Fruit fly (Drosophila melanogaster) whole organism, embryonic: ENCODE results near the gene SP555.

Source experiments
- CG10147 ChIP-seq: fragments of 200-800 bp; sonication (Bioruptor generic); optimal IDR thresholded peaks from 2 replicates; lab custom pipeline; 2019; ENCODE audit warnings: missing biosample characterization, mild to moderate bottlenecking, missing genetic modification characterization, moderate library complexity
- CG1024 ChIP-seq: fragments of 200-800 bp; sonication (Bioruptor generic); IDR thresholded peaks from 2 replicates; pipeline ENCODE4 v1.3.6; 2022; ENCODE audit warnings: missing biosample characterization, missing genetic modification characterization
- CG10267 ChIP-seq: fragments of 200-800 bp; sonication (Bioruptor generic); optimal IDR thresholded peaks from 2 replicates; lab custom pipeline; 2018; ENCODE audit warnings: missing biosample characterization, mild to moderate bottlenecking, missing genetic modification characterization, moderate library complexity
- CG11093 ChIP-seq: fragments of 200-800 bp; sonication (Bioruptor generic); IDR thresholded peaks from 3 replicates; pipeline ENCODE4 v1.3.6; 2022; ENCODE audit warnings: missing biosample characterization, missing genetic modification characterization
- CG14667 ChIP-seq: fragments of 200-800 bp; sonication (Bioruptor generic); IDR thresholded peaks from 2 replicates; pipeline ENCODE4 v1.3.6; 2022; ENCODE audit warnings: missing biosample characterization, missing genetic modification characterization
- CG15269 ChIP-seq: fragments of 200-800 bp; sonication (Bioruptor generic); optimal IDR thresholded peaks from 2 replicates; lab custom pipeline; 2018; ENCODE audit warnings: missing biosample characterization, mild to moderate bottlenecking, missing genetic modification characterization, moderate library complexity
- CG1529 ChIP-seq: fragments of 200-800 bp; sonication (Bioruptor generic); optimal IDR thresholded peaks from 3 replicates; lab custom pipeline; 2018; ENCODE audit warnings: missing biosample characterization, missing genetic modification characterization
- CG15479 ChIP-seq: fragments of 200-800 bp; sonication (Bioruptor generic); optimal IDR thresholded peaks from 3 replicates; lab custom pipeline; 2019; ENCODE audit warnings: missing biosample characterization, mild to moderate bottlenecking, missing genetic modification characterization, moderate library complexity
- CG15601 ChIP-seq: fragments of 200-800 bp; sonication (Bioruptor generic); optimal IDR thresholded peaks from 3 replicates; lab custom pipeline; 2019; ENCODE audit warnings: missing biosample characterization, mild to moderate bottlenecking, missing genetic modification characterization, moderate library complexity
- CG17361 ChIP-seq: fragments of 200-800 bp; sonication (Bioruptor generic); IDR thresholded peaks from 3 replicates; pipeline ENCODE4 v1.3.6; 2022; ENCODE audit warnings: missing biosample characterization, missing genetic modification characterization
- CG1832 ChIP-seq: fragments of 200-800 bp; sonication (Bioruptor generic); optimal IDR thresholded peaks from 2 replicates; lab custom pipeline; 2017; ENCODE audit warnings: missing biosample characterization, mild to moderate bottlenecking, missing genetic modification characterization, inconsistent platforms
- CG2712 ChIP-seq: fragments of 200-800 bp; optimal IDR thresholded peaks from 3 replicates; lab custom pipeline; 2019; ENCODE audit warnings: missing biosample characterization, mild to moderate bottlenecking, missing genetic modification characterization, moderate library complexity
- CG34422 ChIP-seq: fragments of 200-800 bp; sonication (Bioruptor generic); IDR thresholded peaks from 3 replicates; pipeline ENCODE4 v1.3.6; 2022; ENCODE audit warnings: missing biosample characterization, missing genetic modification characterization
- CG43689 ChIP-seq: fragments of 200-800 bp; sonication (Bioruptor generic); IDR thresholded peaks from 2 replicates; pipeline ENCODE4 v1.3.6; 2022; ENCODE audit warnings: missing biosample characterization, missing genetic modification characterization
- CG4730 ChIP-seq: fragments of 200-800 bp; sonication (Bioruptor generic); IDR thresholded peaks from 2 replicates; pipeline ENCODE4 v1.3.6; 2022; ENCODE audit warnings: missing biosample characterization, missing genetic modification characterization
- CG7556 ChIP-seq: fragments of 200-800 bp; sonication (Bioruptor generic); optimal IDR thresholded peaks from 2 replicates; lab custom pipeline; 2017; ENCODE audit warnings: missing biosample characterization, mild to moderate bottlenecking, missing genetic modification characterization
- CG7839 ChIP-seq: fragments of 200-800 bp; sonication (Bioruptor generic); optimal IDR thresholded peaks from 3 replicates; lab custom pipeline; 2018; ENCODE audit warnings: missing biosample characterization, mild to moderate bottlenecking, missing genetic modification characterization, moderate library complexity
- CG8290 ChIP-seq, 3 experiments: fragments of 200-800 bp; sonication (Bioruptor generic); optimal IDR thresholded peaks; 2 replicates each; lab custom pipeline; 2016 to 2019; ENCODE audit warnings: missing biosample characterization in 3 of 3, missing genetic modification characterization in 3 of 3, mild to moderate bottlenecking in 2 of 3, moderate library complexity in 1 of 3
- CoRest ChIP-seq: fragments of 200-800 bp; sonication (Bioruptor generic); optimal IDR thresholded peaks from 3 replicates; lab custom pipeline; 2018; ENCODE audit warnings: missing biosample characterization, mild to moderate bottlenecking, missing genetic modification characterization, moderate library complexity
- CrebB ChIP-seq: fragments of 200-800 bp; sonication (Bioruptor generic); optimal IDR thresholded peaks from 3 replicates; lab custom pipeline; 2018; ENCODE audit warnings: missing biosample characterization, mild to moderate bottlenecking, missing genetic modification characterization
- Dad ChIP-seq: fragments of 200-800 bp; sonication (Bioruptor generic); optimal IDR thresholded peaks from 3 replicates; lab custom pipeline; 2016; ENCODE audit warnings: missing biosample characterization, missing genetic modification characterization
- Dip2 ChIP-seq: fragments of 200-800 bp; sonication (Bioruptor generic); IDR thresholded peaks from 2 replicates; pipeline ENCODE4 v1.3.6; 2022; ENCODE audit warnings: missing biosample characterization, missing genetic modification characterization
- Elba2 ChIP-seq: fragments of 200-800 bp; sonication (Bioruptor generic); optimal IDR thresholded peaks from 3 replicates; lab custom pipeline; 2016; ENCODE audit warnings: missing biosample characterization, missing genetic modification characterization
- Gug ChIP-seq: fragments of 200-800 bp; sonication (Bioruptor generic); IDR thresholded peaks from 4 replicates; pipeline ENCODE4 v1.3.6; 2022; ENCODE audit warnings: missing biosample characterization, missing genetic modification characterization
- HHEX ChIP-seq: fragments of 200-800 bp; sonication (Bioruptor generic); optimal IDR thresholded peaks from 3 replicates; lab custom pipeline; 2017; ENCODE audit warnings: missing biosample characterization, mild to moderate bottlenecking, missing genetic modification characterization, missing genetic modification reagents
- Lim3 ChIP-seq: fragments of 200-800 bp; sonication (Bioruptor generic); IDR thresholded peaks from 2 replicates; pipeline ENCODE4 v1.3.6; 2022; ENCODE audit warnings: missing biosample characterization, missing genetic modification characterization
- Med ChIP-seq: fragments of 200-800 bp; sonication (Bioruptor generic); peaks from one replicate; lab custom pipeline; 2016; ENCODE audit warnings: missing biosample characterization, missing genetic modification characterization, mild to moderate bottlenecking, inconsistent platforms, moderate library complexity
- NC2α ChIP-seq: fragments of 200-800 bp; sonication (Bioruptor generic); optimal IDR thresholded peaks from 2 replicates; lab custom pipeline; 2016; ENCODE audit warnings: missing biosample characterization, missing genetic modification characterization
- Pdp1 ChIP-seq, 2 experiments: fragments of 200-800 bp; sonication (Bioruptor generic); optimal IDR thresholded peaks; 3 replicates each; lab custom pipeline; 2016; ENCODE audit warnings: missing biosample characterization in 2 of 2, missing genetic modification characterization in 2 of 2, mild to moderate bottlenecking in 1 of 2, moderate library complexity in 1 of 2
- Poxn ChIP-seq: fragments of 200-800 bp; sonication (Bioruptor generic); IDR thresholded peaks from 2 replicates; pipeline ENCODE4 v1.3.6; 2022; ENCODE audit warnings: missing biosample characterization, missing genetic modification characterization
- Xrp1 ChIP-seq: fragments of 200-800 bp; sonication (Bioruptor generic); IDR thresholded peaks from 2 replicates; pipeline ENCODE4 v1.3.6; 2022; ENCODE audit warnings: missing biosample characterization, missing genetic modification characterization
- bbx ChIP-seq: fragments of 200-800 bp; sonication (Bioruptor generic); IDR thresholded peaks from 2 replicates; pipeline ENCODE4 v1.3.6; 2022; ENCODE audit warnings: missing biosample characterization, missing genetic modification characterization; ENCODE audit not compliant: partially characterized antibody
- exex ChIP-seq: fragments of 200-800 bp; sonication (Bioruptor generic); optimal IDR thresholded peaks from 4 replicates; lab custom pipeline; 2018; ENCODE audit warnings: missing biosample characterization, mild to moderate bottlenecking, missing genetic modification characterization, moderate library complexity
- fd3F ChIP-seq: fragments of 200-800 bp; sonication (Bioruptor generic); optimal IDR thresholded peaks from 2 replicates; lab custom pipeline; 2018; ENCODE audit warnings: missing biosample characterization, mild to moderate bottlenecking, missing genetic modification characterization, moderate library complexity
- fru ChIP-seq: fragments of >200 bp; optimal IDR thresholded peaks from 2 replicates; lab custom pipeline; 2017
- fu2 ChIP-seq: fragments of 200-800 bp; sonication (Bioruptor generic); optimal IDR thresholded peaks from 2 replicates; lab custom pipeline; 2016; ENCODE audit warnings: missing biosample characterization, missing genetic modification characterization
- gce ChIP-seq: fragments of 200-800 bp; sonication (Bioruptor generic); IDR thresholded peaks from 3 replicates; pipeline ENCODE4 v1.3.6; 2022; ENCODE audit warnings: missing biosample characterization, missing genetic modification characterization
- gem ChIP-seq: fragments of 200-800 bp; sonication (Bioruptor generic); optimal IDR thresholded peaks from 2 replicates; lab custom pipeline; 2019; ENCODE audit warnings: missing biosample characterization, mild to moderate bottlenecking, missing genetic modification characterization, moderate library complexity
- grau ChIP-seq: fragments of 200-800 bp; optimal IDR thresholded peaks from 3 replicates; lab custom pipeline; 2019; ENCODE audit warnings: missing biosample characterization, mild to moderate bottlenecking, missing genetic modification characterization, moderate library complexity
- her ChIP-seq: fragments of 200-800 bp; sonication (Bioruptor generic); optimal IDR thresholded peaks from 2 replicates; lab custom pipeline; 2016; ENCODE audit warnings: missing biosample characterization, missing genetic modification characterization
- lab ChIP-seq: fragments of 200-800 bp; sonication (Bioruptor generic); optimal IDR thresholded peaks from 3 replicates; lab custom pipeline; 2017; ENCODE audit warnings: missing biosample characterization, missing genetic modification characterization, mild to moderate bottlenecking, moderate library complexity, missing genetic modification reagents
- nom ChIP-seq: fragments of 200-800 bp; sonication (Bioruptor generic); optimal IDR thresholded peaks from 2 replicates; lab custom pipeline; 2017; ENCODE audit warnings: missing biosample characterization, missing genetic modification characterization, mild to moderate bottlenecking, moderate library complexity, missing genetic modification reagents
- oc ChIP-seq: fragments of 200-800 bp; sonication (Bioruptor generic); optimal IDR thresholded peaks from 2 replicates; lab custom pipeline; 2018; ENCODE audit warnings: missing biosample characterization, mild to moderate bottlenecking, missing genetic modification characterization, moderate library complexity
- pum ChIP-seq: fragments of 200-800 bp; sonication (Bioruptor generic); optimal IDR thresholded peaks from 2 replicates; lab custom pipeline; 2016; ENCODE audit warnings: missing biosample characterization, missing genetic modification characterization
- sc ChIP-seq, 3 experiments: fragments of >200 bp in 2 of 3; fragments of 200-800 bp in 1 of 3; sonication (Bioruptor generic) in 1 of 3; optimal IDR thresholded peaks; 2 replicates in 2 of 3; 3 replicates in 1 of 3; lab custom pipeline; 2017; ENCODE audit warnings: mild to moderate bottlenecking in 1 of 3, missing biosample characterization in 1 of 3, missing genetic modification characterization in 1 of 3, missing genetic modification reagents in 1 of 3
- sens ChIP-seq: fragments of 200-800 bp; sonication (Bioruptor generic); peaks from one replicate; lab custom pipeline; 2016; ENCODE audit warnings: missing biosample characterization, missing genetic modification characterization
- slp2 ChIP-seq: fragments of 200-800 bp; sonication (Bioruptor generic); optimal IDR thresholded peaks from 2 replicates; lab custom pipeline; 2016; ENCODE audit warnings: missing biosample characterization, missing genetic modification characterization
- sqz ChIP-seq: fragments of 200-800 bp; sonication (Bioruptor generic); optimal IDR thresholded peaks from 3 replicates; lab custom pipeline; 2018; ENCODE audit warnings: missing biosample characterization, mild to moderate bottlenecking, missing genetic modification characterization
- stc ChIP-seq: fragments of 200-800 bp; sonication (Bioruptor generic); IDR thresholded peaks from 2 replicates; pipeline ENCODE4 v1.3.6; 2022; ENCODE audit warnings: missing biosample characterization, missing genetic modification characterization
- zfh1 ChIP-seq: fragments of 200-800 bp; sonication (Bioruptor generic); IDR thresholded peaks from 3 replicates; pipeline ENCODE4 v1.3.6; 2022; ENCODE audit warnings: missing biosample characterization, missing genetic modification characterization

SP555 gene

DNA sequence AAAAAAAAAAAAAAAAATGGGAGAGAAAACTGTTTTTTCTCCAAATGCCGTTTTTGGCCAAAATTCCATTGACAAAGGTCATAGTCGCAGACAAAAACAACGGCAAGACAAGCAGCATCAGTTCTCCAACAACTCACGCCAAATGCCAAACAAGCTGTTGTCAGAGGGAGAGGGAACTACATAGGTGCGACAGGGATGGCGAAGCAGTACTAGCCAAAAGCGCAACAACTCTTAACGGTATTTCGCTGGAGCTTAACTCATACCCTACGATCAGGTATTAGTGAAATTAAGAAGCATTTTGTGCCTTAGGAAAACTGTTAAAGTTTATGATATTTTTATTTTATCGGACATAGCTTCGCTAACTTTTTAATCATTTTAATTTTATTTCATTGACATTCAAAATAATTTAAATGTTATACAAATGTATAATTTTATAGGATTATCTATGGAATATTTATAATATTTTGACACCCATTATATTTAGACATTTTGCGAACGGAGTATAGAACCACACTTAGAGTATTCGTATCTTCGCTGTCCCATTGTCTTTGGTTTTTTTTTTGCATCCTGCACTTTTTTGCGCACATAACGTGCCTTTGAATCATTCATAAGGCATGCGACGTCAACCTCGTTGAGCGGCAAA, 42.8 kb downstream of the SP555 start (continued):
- TF ChIP-seq CG1529 (GFP tag; lab: Kevin White, UChicago) (no peak), her (GFP tag; lab: Kevin White, UChicago) (no peak), Med (no peak), Gug (GFP tag; lab: Robert Waterston, UW) (no peak), CG15269 (tag; lab: Kevin White, UChicago) (peak; percentile 32), CG10267 (tag; lab: Kevin White, UChicago) (no peak), Poxn (GFP tag; lab: Robert Waterston, UW) (no peak), CG14667 (GFP tag; lab: Robert Waterston, UW) (no peak), sc (optimal IDR thresholded peaks at IDR 0.05; lab: Kevin White, UChicago) (no peak), sc (GFP tag; optimal IDR thresholded peaks at IDR 0.05; lab: Kevin White, UChicago) (no peak), slp2 (GFP tag; lab: Kevin White, UChicago) (no peak), oc (tag; lab: Kevin White, UChicago) (peak; percentile 39), CoRest (tag; lab: Kevin White, UChicago) (peak; percentile 18), stc (peak; percentile 18; the same call in 1 of the 2 replicates), CG7839 (tag; lab: Kevin White, UChicago) (no peak), sqz (GFP tag; lab: Kevin White, UChicago) (no peak), fru (lab: Kevin White, UChicago) (no peak), fd3F (GFP tag; lab: Kevin White, UChicago) (no peak), sens (peak; percentile 59), NC2α (no peak), CG1832 (GFP tag; lab: Kevin White, UChicago) (peak; percentile 14), gce (0 out of 3 replicates have a peak, but pooled peaks have one; percentile 10), CG8290 (GFP tag; optimal IDR thresholded peaks at IDR 0.05; lab: Kevin White, UChicago) (no peak), CG8290 (tag; optimal IDR thresholded peaks at IDR 0.05; lab: Kevin White, UChicago) (no peak), CG43689 (GFP tag; lab: Robert Waterston, UW) (no peak), Lim3 (GFP tag; lab: Robert Waterston, UW) (no peak), bbx (GFP tag; lab: Robert Waterston, UW) (no peak), CG15601 (tag; lab: Kevin White, UChicago) (no peak), Dad (GFP tag; lab: Kevin White, UChicago) (no peak), nom (GFP tag; lab: Kevin White, UChicago) (peak; percentile 65), CG34422 (GFP tag; lab: Robert Waterston, UW) (no peak), exex (tag; lab: Kevin White, UChicago) (no peak), pum (GFP tag; lab: Kevin White, UChicago) (no peak), CG2712 (tag; lab: Kevin White, UChicago) (peak; percentile 14), Dip2 (no peak), lab (GFP tag; lab: Kevin White, UChicago) (peak; percentile 16), CG7556 (peak; percentile 28), gem (tag; lab: Kevin White, UChicago) (peak; percentile 57), CG17361 (GFP tag; lab: Robert Waterston, UW) (peak; percentile 35; the same call in 1 of the 3 replicates), CrebB (tag; lab: Kevin White, UChicago) (no peak), Xrp1 (no peak), CG1024 (no peak), Elba2 (GFP tag; lab: Kevin White, UChicago) (no peak), grau (tag; lab: Kevin White, UChicago) (peak; percentile 16), CG15479 (GFP tag; lab: Kevin White, UChicago) (no peak), CG11093 (GFP tag; lab: Robert Waterston, UW) (no peak), fu2 (no peak), CG10147 (peak; percentile 2), CG4730 (GFP tag; lab: Robert Waterston, UW) (no peak), HHEX (GFP tag; lab: Kevin White, UChicago) (no peak), zfh1 (GFP tag; lab: Robert Waterston, UW) (0 out of 3 replicates have a peak, but pooled peaks have one; percentile 28), Pdp1 (GFP tag; optimal IDR thresholded peaks at IDR 0.05; lab: Kevin White, UChicago) (no peak)
